Worm (Caenorhabditis elegans): ENCODE data around the gene dct-16.

dct-16 gene

ce11 chrV:20475029-20475428, 23.8 kb downstream of the dct-16 start:
- TF ChIP-seq pha-4 (GFP tag; IDR thresholded peaks at IDR 0.05) (no peak), pha-4 (tag; optimal IDR thresholded peaks at IDR 0.05) (no peak), F44E2.7 (GFP tag; IDR thresholded peaks at IDR 0.05) (0 out of 2 replicates have a peak, but pooled peaks have one; percentile 43), nhr-111 (GFP tag; optimal IDR thresholded peaks at IDR 0.05) (no peak), nhr-41 (GFP tag; IDR thresholded peaks at IDR 0.05) (no peak), aha-1 (tag) (peak; percentile 92), ceh-20 (GFP tag; IDR thresholded peaks at IDR 0.05) (no peak), Y48G9A.11 (GFP tag; IDR thresholded peaks at IDR 0.05) (no peak), daf-12 (tag; optimal IDR thresholded peaks at IDR 0.05) (no peak)

- TF ChIP-seq madf-5 (GFP tag; IDR thresholded peaks at IDR 0.05) (no peak), set-16 (GFP tag; IDR thresholded peaks at IDR 0.05) (no peak), jun-1 (tag; optimal IDR thresholded peaks at IDR 0.05) (no peak), dmd-9 (GFP tag; IDR thresholded peaks at IDR 0.05) (no peak), aly-2 (tag; optimal IDR thresholded peaks at IDR 0.05) (no peak), ceh-44 (GFP tag; IDR thresholded peaks at IDR 0.05) (no peak), dpl-1 (GFP tag; optimal IDR thresholded peaks at IDR 0.05) (no peak), nhr-10 (tag; optimal IDR thresholded peaks at IDR 0.05) (no peak), daf-16 (GFP tag; optimal IDR thresholded peaks at IDR 0.05) (no peak), daf-16 (tag; optimal IDR thresholded peaks at IDR 0.05) (no peak), unc-62 (GFP tag; optimal IDR thresholded peaks at IDR 0.05 in 1 of 2) (no peak), unc-62 (tag; optimal IDR thresholded peaks at IDR 0.05) (no peak), lin-29 (GFP tag; IDR thresholded peaks at IDR 0.05) (no peak), D1046.2 (GFP tag; IDR thresholded peaks at IDR 0.05) (no peak), Y48G9A.11 (GFP tag; IDR thresholded peaks at IDR 0.05) (no peak), Y75B8A.6 (GFP tag; IDR thresholded peaks at IDR 0.05) (no peak), dmd-6 (GFP tag; IDR thresholded peaks at IDR 0.05) (no peak), snpc-1.2 (GFP tag; IDR thresholded peaks at IDR 0.05) (no peak), nhr-42 (GFP tag; IDR thresholded peaks at IDR 0.05) (no peak)
These were observed 28.5 kb downstream of the dct-16 start, which contains the start of gene B0250.8 for ce11 chrV:20470385-20470784. TSS of gene B0250.8 (minus strand) at chrV:20470485.

DNA sequence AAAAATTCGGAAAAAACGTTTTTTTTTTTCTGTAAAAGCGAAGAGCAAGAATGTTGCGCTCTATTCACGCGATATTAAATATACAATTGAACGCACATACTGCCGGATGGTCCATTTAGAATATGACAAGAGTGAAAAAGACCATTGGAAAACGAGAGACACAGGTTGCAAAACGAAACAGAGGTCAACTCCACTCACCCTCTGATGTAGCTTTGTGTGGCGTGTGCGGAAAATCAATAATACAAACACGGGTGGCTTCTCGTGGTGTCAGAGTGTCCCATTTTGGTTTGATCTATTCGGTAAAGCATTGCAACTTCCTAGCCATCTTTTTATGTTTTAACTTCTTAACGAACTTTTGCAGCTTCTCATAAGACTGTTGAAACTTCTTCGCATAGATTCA, 34.1 kb downstream of the dct-16 start:
- TF ChIP-seq jun-1 (tag; optimal IDR thresholded peaks at IDR 0.05), result no peak
- TF ChIP-seq hlh-30 (tag; optimal IDR thresholded peaks at IDR 0.05; ENCODE audit: insufficient read depth), result peak; percentile 49

DNA sequence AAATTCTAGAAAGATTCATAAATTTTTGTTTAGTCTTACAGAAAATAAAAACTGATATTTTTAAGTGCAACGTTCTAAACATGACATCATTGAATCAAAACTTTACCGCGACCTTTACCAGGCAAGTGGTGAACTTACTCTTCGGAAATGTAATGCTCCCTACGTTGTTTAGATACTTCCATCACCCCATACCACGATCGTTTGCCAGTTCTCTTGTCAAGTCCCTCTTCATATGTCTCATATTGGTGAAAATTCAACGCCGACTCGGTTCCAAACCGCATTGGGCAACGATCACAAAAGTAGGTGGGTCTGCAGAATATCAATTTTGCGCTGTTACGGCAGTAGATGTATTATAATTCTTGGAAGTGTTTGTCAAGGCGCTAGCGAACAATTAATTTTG, 38.0 kb downstream of the dct-16 start, which contains the start of gene B0250.18:
TSS of gene B0250.18 (minus strand) at position 101 of the 400 bp plus-strand sequence.
- TF ChIP-seq aha-1 (tag), result peak; percentile 9
- TF ChIP-seq lin-38 (GFP tag; IDR thresholded peaks at IDR 0.05), result no peak

DNA sequence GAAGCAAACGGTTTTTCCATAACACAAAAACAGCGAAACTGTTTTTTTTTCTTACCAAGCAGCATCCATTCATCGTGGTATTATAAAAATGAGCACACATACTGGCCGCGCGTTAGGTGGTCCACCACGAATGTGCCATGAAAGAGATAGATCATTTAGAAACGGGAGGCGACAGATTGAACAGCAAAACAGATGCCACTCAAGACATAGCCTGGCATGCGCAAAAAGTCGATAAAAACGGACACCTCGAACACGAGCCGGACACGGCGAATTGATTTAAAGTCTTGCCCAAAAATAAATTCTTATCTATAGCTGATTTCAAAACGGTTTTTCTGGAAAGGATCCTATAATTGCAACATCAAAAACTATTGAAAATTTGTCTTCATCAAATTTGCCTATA, 41.7 kb downstream of the dct-16 start:
- TF ChIP-seq spr-3 (GFP tag; optimal IDR thresholded peaks at IDR 0.05), result no peak
- no peak for TF ChIP-seq ces-1 (GFP tag; optimal IDR thresholded peaks at IDR 0.05)
- TF ChIP-seq hlh-30 (tag; optimal IDR thresholded peaks at IDR 0.05; ENCODE audit: insufficient read depth), result peak; percentile 41
- peak; percentile 97 for TF ChIP-seq aha-1 (tag)

- TF ChIP-seq lin-39 (tag; optimal IDR thresholded peaks at IDR 0.05), result no peak
- peak; percentile 84 for TF ChIP-seq snpc-4 (tag; optimal IDR thresholded peaks at IDR 0.05)
These were observed 43.2 kb downstream of the dct-16 start for ce11 chrV:20455637-20456036.

Measured in whole organism, L4 larva.